Worm (Caenorhabditis elegans) whole organism, mixed stage, embryonic: ENCODE results near the gene ttr-35.

Experiments used
- M03D4.4 ChIP-seq: sonication (generic microtip); optimal IDR thresholded peaks from 2 replicates; lab custom pipeline; 2017; ENCODE audit warnings: mild to moderate bottlenecking, missing genetic modification characterization, missing compliant biosample characterization
- ceh-83 ChIP-seq: fragments of 200-800 bp; sonication (Bioruptor generic); optimal IDR thresholded peaks from 2 replicates; lab custom pipeline; 2018; ENCODE audit warnings: mild to moderate bottlenecking, missing genetic modification characterization, missing compliant biosample characterization
- ces-1 ChIP-seq: fragments of 150-350 bp; optimal IDR thresholded peaks from 2 replicates; lab custom pipeline; 2014; ENCODE audit warnings: missing biosample characterization, missing genetic modification reagents, missing genetic modification characterization
- elt-1 ChIP-seq: sonication (generic microtip); optimal IDR thresholded peaks from 2 replicates; lab custom pipeline; 2017; ENCODE audit warnings: missing genetic modification characterization, mild to moderate bottlenecking, missing compliant biosample characterization, antibody characterized with exemption, moderate library complexity, borderline replicate concordance; ENCODE audit not compliant: insufficient read depth
- flh-1 ChIP-seq: fragments of 200-800 bp; sonication (Bioruptor generic); optimal IDR thresholded peaks from 2 replicates; lab custom pipeline; 2018; ENCODE audit warnings: mild to moderate bottlenecking, missing genetic modification characterization, moderate library complexity, missing compliant biosample characterization
- mep-1 ChIP-seq: fragments of 150-350 bp; optimal IDR thresholded peaks from 2 replicates; lab custom pipeline; 2017; ENCODE audit warnings: missing biosample characterization, missing genetic modification reagents, missing genetic modification characterization, inconsistent platforms
- nhr-237 ChIP-seq: fragments of 150-350 bp; optimal IDR thresholded peaks from 2 replicates; lab custom pipeline; 2014; ENCODE audit warnings: missing biosample characterization, missing genetic modification characterization
- nhr-28 ChIP-seq: fragments of 150-350 bp; optimal IDR thresholded peaks from 2 replicates; lab custom pipeline; 2014; ENCODE audit warnings: missing biosample characterization, missing genetic modification characterization
- nhr-76 ChIP-seq: sonication (generic microtip); optimal IDR thresholded peaks from 2 replicates; lab custom pipeline; 2017; ENCODE audit warnings: missing biosample characterization, missing genetic modification characterization
- pha-4 ChIP-seq: fragments of 150-350 bp; optimal IDR thresholded peaks from 2 replicates; lab custom pipeline; 2018; ENCODE audit warnings: missing biosample characterization, missing genetic modification reagents, missing genetic modification characterization
- unc-120 ChIP-seq: sonication (generic microtip); optimal IDR thresholded peaks from 2 replicates; lab custom pipeline; 2017; ENCODE audit warnings: missing genetic modification characterization, missing compliant biosample characterization; ENCODE audit not compliant: poor library complexity, severe bottlenecking
- unc-39 ChIP-seq: fragments of 150-350 bp; optimal IDR thresholded peaks from 2 replicates; lab custom pipeline; 2014; ENCODE audit warnings: missing biosample characterization, missing genetic modification characterization
- unc-62 ChIP-seq: fragments of 150-350 bp; optimal IDR thresholded peaks from 2 replicates; lab custom pipeline; 2014; ENCODE audit warnings: missing biosample characterization, missing genetic modification reagents, missing genetic modification characterization

ce11 chrX:6538068-6538467, 26.0 kb downstream of the ttr-35 start:
- TF ChIP-seq unc-39, result no peak
- no peak for TF ChIP-seq M03D4.4 (tag; lab: Kevin White, UChicago)
- no peak for TF ChIP-seq unc-62 (GFP tag; lab: Kevin White, UChicago)
- TF ChIP-seq nhr-28 (tag; lab: Kevin White, UChicago), result no peak
- TF ChIP-seq elt-1 (tag; lab: Kevin White, UChicago), result no peak
- no peak for TF ChIP-seq pha-4 (tag; lab: Kevin White, UChicago)
- TF ChIP-seq ces-1 (GFP tag; lab: Kevin White, UChicago), result no peak
- no peak for TF ChIP-seq mep-1
- no peak for TF ChIP-seq flh-1
- TF ChIP-seq unc-120 (tag; lab: Kevin White, UChicago), result no peak
- TF ChIP-seq nhr-237 (tag; lab: Kevin White, UChicago), result no peak
- TF ChIP-seq ceh-83 (GFP tag; lab: Kevin White, UChicago), result no peak
- TF ChIP-seq nhr-76 (tag; lab: Kevin White, UChicago), result no peak
